Fruit fly (Drosophila melanogaster) Kc167 (cell line): ENCODE measurements around the gene Cds.

Experiments
- Sin3A ChIP-seq: fragments of >200 bp; optimal IDR thresholded peaks from 2 replicates; lab custom pipeline; 2018; ENCODE audit warnings: missing external identifiers
- h ChIP-seq: fragments of >200 bp; optimal IDR thresholded peaks from 3 replicates; lab custom pipeline; 2018; ENCODE audit warnings: missing external identifiers
- insv ChIP-seq: fragments of >200 bp; optimal IDR thresholded peaks from 3 replicates; lab custom pipeline; 2018; ENCODE audit warnings: missing external identifiers
- psq ChIP-seq: fragments of >200 bp; optimal IDR thresholded peaks from 2 replicates; lab custom pipeline; 2017; ENCODE audit warnings: missing external identifiers
- ttk ChIP-seq: sonication (Bioruptor generic); optimal IDR thresholded peaks from 2 replicates; lab custom pipeline; 2017; ENCODE audit warnings: missing external identifiers

DNA sequence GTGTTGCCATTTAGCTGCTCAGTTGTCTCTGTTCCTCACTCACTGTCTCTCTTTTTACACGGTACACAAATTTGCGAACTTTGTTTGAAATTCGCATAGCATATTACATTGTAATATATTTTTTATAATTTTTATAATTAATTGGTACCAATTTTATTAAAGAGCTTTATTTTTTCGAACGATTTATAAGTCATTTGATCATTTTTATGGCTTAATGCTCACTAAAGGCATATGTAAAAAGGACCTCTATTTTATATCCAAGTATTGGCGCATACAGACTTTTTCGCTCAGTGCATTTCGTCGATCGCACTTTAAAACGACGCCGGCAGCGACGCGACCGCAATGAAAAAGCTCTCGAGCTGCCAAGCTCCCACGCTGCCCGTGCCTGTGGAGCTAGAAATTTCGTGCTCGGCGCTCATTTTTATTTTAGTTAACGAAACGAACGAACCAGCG, 31.4 kb upstream of the Cds start:
- TF ChIP-seq psq, result no peak
- TF ChIP-seq h, result no peak
- no peak for TF ChIP-seq insv (lab: Kevin White, UChicago)
- no peak for TF ChIP-seq ttk (lab: Kevin White, UChicago)
- TF ChIP-seq Sin3A, result no peak
